Worm (Caenorhabditis elegans): ENCODE measurements around the gene msp-32.
"Not testable (repeated sequence)": the region's sequence is repeated elsewhere in the genome, so short reads cannot be mapped to it uniquely, and the experiment has no call there.

ce11 chrII:4928367-4928766, 29.7 kb downstream of the msp-32 start:
- not testable (repeated sequence) for TF ChIP-seq nhr-90 (tag; optimal IDR thresholded peaks at IDR 0.05); F49E8.2 (tag; optimal IDR thresholded peaks at IDR 0.05; ENCODE audit: insufficient read depth); lir-1 (GFP tag; conservative IDR thresholded peaks at IDR 0.05); mel-28 (tag; optimal IDR thresholded peaks at IDR 0.05; ENCODE audit: borderline replicate concordance); dpl-1 (GFP tag; optimal IDR thresholded peaks at IDR 0.05); ama-1 (optimal IDR thresholded peaks at IDR 0.05); ama-1 (GFP tag; optimal IDR thresholded peaks at IDR 0.05); ztf-6 (GFP tag; IDR thresholded peaks at IDR 0.05); hlh-26 (GFP tag; conservative IDR thresholded peaks at IDR 0.05); unc-62 (GFP tag; optimal IDR thresholded peaks at IDR 0.05); him-1 (tag; optimal IDR thresholded peaks at IDR 0.05); D2030.7 (GFP tag; IDR thresholded peaks at IDR 0.05)
- peak; percentile 57; the same call in 1 of the 2 replicates for TF ChIP-seq madf-6 (GFP tag; IDR thresholded peaks at IDR 0.05)
